Worm (Caenorhabditis elegans): ENCODE results near the gene C02F5.12.

Gene C02F5.12

DNA sequence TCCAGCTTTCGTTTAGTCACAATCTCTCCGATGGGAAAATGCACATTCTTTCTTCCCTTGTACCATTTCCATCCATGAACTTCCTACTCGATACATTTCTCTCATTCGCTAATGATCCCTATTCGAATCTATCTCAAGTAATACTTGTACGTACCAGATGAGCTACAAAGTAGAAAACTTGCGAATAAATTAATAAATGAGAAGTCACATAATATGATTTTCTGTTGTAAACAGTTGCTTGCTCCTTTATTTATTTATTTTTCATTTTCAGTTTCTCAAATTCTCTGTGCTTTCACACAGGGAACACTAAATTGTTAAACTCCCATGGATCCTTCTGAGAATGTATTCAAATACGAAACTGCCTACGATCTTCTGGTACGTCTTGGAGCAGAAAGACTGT lies 16.7 kb downstream of the C02F5.12 start, which contains the start of gene rfs-1:
TSS of gene rfs-1 (plus strand) at position 301 of the 400 bp plus-strand sequence.
- TF ChIP-seq F44E2.7 (GFP tag; IDR thresholded peaks at IDR 0.05) (no peak), nhr-237 (tag; optimal IDR thresholded peaks at IDR 0.05) (no peak)

ce11 chrIII:8224769-8225168 lies 18.1 kb downstream of the C02F5.12 start, which contains the start of gene mob-4:
Gene mob-4, plus strand, starts transcription at chrIII:8225097.
- peak; percentile 92 for TF ChIP-seq T20F7.1 (GFP tag; optimal IDR thresholded peaks at IDR 0.05)
- peak; percentile 4 for TF ChIP-seq dpl-1 (GFP tag; optimal IDR thresholded peaks at IDR 0.05)
- TF ChIP-seq lsy-2 (tag; optimal IDR thresholded peaks at IDR 0.05): peak in 1 of 2 experiments; percentile 9
- TF ChIP-seq mep-1 (tag; optimal IDR thresholded peaks at IDR 0.05): no peak
- TF ChIP-seq tag-97 (GFP tag; IDR thresholded peaks at IDR 0.05): no peak

DNA sequence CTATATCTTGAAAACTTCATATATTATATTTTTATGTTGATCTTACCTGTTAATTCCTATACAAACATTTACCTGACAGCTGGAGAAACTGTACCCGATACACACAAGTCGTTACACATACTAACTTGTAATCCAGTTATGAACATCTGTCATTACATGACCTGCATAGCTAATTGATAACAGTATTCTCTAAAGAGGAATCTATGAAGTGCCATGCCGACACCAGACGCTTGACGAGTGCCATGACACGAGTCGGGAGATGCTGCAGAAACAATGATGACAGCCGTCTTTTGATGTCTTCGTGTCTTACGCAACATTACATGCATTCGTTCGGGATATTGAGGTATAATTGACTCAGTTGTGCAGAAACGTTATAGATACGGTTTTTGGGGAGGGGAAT lies 22.7 kb downstream of the C02F5.12 start:
- TF ChIP-seq nhr-77 (tag; optimal IDR thresholded peaks at IDR 0.05): no peak
- TF ChIP-seq ceh-32 (tag; optimal IDR thresholded peaks at IDR 0.05; ENCODE audit: poor library complexity): no peak
- no peak for TF ChIP-seq rbr-2 (tag; optimal IDR thresholded peaks at IDR 0.05)
- no peak for TF ChIP-seq unc-39 (tag; optimal IDR thresholded peaks at IDR 0.05)
- TF ChIP-seq ceh-62 (tag; optimal IDR thresholded peaks at IDR 0.05): no peak
- no peak for TF ChIP-seq lim-7 (GFP tag; IDR thresholded peaks at IDR 0.05)
- TF ChIP-seq dmd-9 (GFP tag; IDR thresholded peaks at IDR 0.05): no peak
- TF ChIP-seq nhr-111 (GFP tag; optimal IDR thresholded peaks at IDR 0.05): no peak
- no peak for TF ChIP-seq ZK546.5 (tag; optimal IDR thresholded peaks at IDR 0.05)
- TF ChIP-seq nhr-25 (tag; optimal IDR thresholded peaks at IDR 0.05; ENCODE audit: borderline replicate concordance, insufficient read depth): no peak
- TF ChIP-seq dve-1 (tag; optimal IDR thresholded peaks at IDR 0.05; ENCODE audit: insufficient read depth): no peak
- no peak for TF ChIP-seq egl-27 (tag; optimal IDR thresholded peaks at IDR 0.05)
- TF ChIP-seq daf-16 (GFP tag; optimal IDR thresholded peaks at IDR 0.05): no peak
- TF ChIP-seq daf-16 (tag; optimal IDR thresholded peaks at IDR 0.05): no peak
- TF ChIP-seq zfp-3 (GFP tag; conservative IDR thresholded peaks at IDR 0.05): no peak
- TF ChIP-seq lin-38 (GFP tag; IDR thresholded peaks at IDR 0.05): no peak
- no peak for TF ChIP-seq mep-1 (tag; optimal IDR thresholded peaks at IDR 0.05)

- TF ChIP-seq F37D6.2 (tag; optimal IDR thresholded peaks at IDR 0.05): no peak
Observed at ce11 chrIII:8217919-8218318, 24.9 kb downstream of the C02F5.12 start, which contains the start of gene C30A5.16. Gene C30A5.16, plus strand, starts transcription at chrIII:8218219.

- TF ChIP-seq aha-1 (tag) (peak; percentile 2), unc-62 (GFP tag; optimal IDR thresholded peaks at IDR 0.05 in 1 of 2) (no peak), unc-62 (tag; optimal IDR thresholded peaks at IDR 0.05) (no peak)
Observed at ce11 chrIII:8216224-8216623, 26.6 kb downstream of the C02F5.12 start, which contains the start of gene unc-86. Gene unc-86, minus strand, starts transcription at chrIII:8216336.

- peak; percentile 29 for TF ChIP-seq aha-1 (tag)
- peak in 1 of 2 experiments; percentile 59 for TF ChIP-seq unc-62 (GFP tag; optimal IDR thresholded peaks at IDR 0.05 in 1 of 2)
- TF ChIP-seq unc-62 (tag; optimal IDR thresholded peaks at IDR 0.05): no peak
- no peak for TF ChIP-seq lin-1 (GFP tag; IDR thresholded peaks at IDR 0.05)
Observed at ce11 chrIII:8211562-8211961, 31.3 kb downstream of the C02F5.12 start.

ce11 chrIII:8209775-8210174 lies 33.1 kb downstream of the C02F5.12 start, which contains the start of gene C30A5.10:
Gene C30A5.10, minus strand, starts transcription at chrIII:8209875.
- peak in 1 of 2 experiments; percentile 16 for TF ChIP-seq unc-62 (GFP tag; optimal IDR thresholded peaks at IDR 0.05 in 1 of 2)
- no peak for TF ChIP-seq unc-62 (tag; optimal IDR thresholded peaks at IDR 0.05)
- TF ChIP-seq mxl-2 (GFP tag; conservative IDR thresholded peaks at IDR 0.05): no peak
- no peak for TF ChIP-seq aha-1 (tag)
- TF ChIP-seq nhr-48 (tag; optimal IDR thresholded peaks at IDR 0.05): no peak
- TF ChIP-seq daf-16 (GFP tag; optimal IDR thresholded peaks at IDR 0.05): no peak
- TF ChIP-seq daf-16 (tag; optimal IDR thresholded peaks at IDR 0.05): no peak
- no peak for TF ChIP-seq ceh-32 (tag; optimal IDR thresholded peaks at IDR 0.05; ENCODE audit: poor library complexity)
- TF ChIP-seq arid-1 (GFP tag; conservative IDR thresholded peaks at IDR 0.05): no peak
- no peak for TF ChIP-seq madf-5 (GFP tag; IDR thresholded peaks at IDR 0.05)

Measured in whole organism, L4 larva.